Fruit fly (Drosophila melanogaster) whole organism, embryonic: ENCODE results near the gene CG34398.

Experiments used
- Ada2b ChIP-seq: fragments of 200-800 bp; sonication (Bioruptor generic); IDR thresholded peaks from 2 replicates; pipeline ENCODE4 v1.3.6; 2022; ENCODE audit warnings: missing biosample characterization, missing genetic modification characterization
- Aef1 ChIP-seq: fragments of 200-800 bp; sonication (Bioruptor generic); IDR thresholded peaks from 3 replicates; pipeline ENCODE4 v1.3.6; 2022; ENCODE audit warnings: missing biosample characterization, missing genetic modification characterization
- BEAF-32 ChIP-seq: fragments of 200-800 bp; sonication (Bioruptor generic); optimal IDR thresholded peaks from 3 replicates; lab custom pipeline; 2017; ENCODE audit warnings: missing biosample characterization, missing genetic modification characterization, mild to moderate bottlenecking, moderate library complexity, missing genetic modification reagents
- CG11504 ChIP-seq: fragments of 200-800 bp; sonication (Bioruptor generic); optimal IDR thresholded peaks from 3 replicates; lab custom pipeline; 2019; ENCODE audit warnings: missing biosample characterization, mild to moderate bottlenecking, missing genetic modification characterization, moderate library complexity
- CG12659 ChIP-seq: fragments of 200-800 bp; sonication (Bioruptor generic); optimal IDR thresholded peaks from 3 replicates; lab custom pipeline; 2017; ENCODE audit warnings: mild to moderate bottlenecking, missing biosample characterization, missing genetic modification reagents, missing genetic modification characterization
- CG12942 ChIP-seq: fragments of 200-800 bp; sonication (Bioruptor generic); optimal IDR thresholded peaks from 3 replicates; lab custom pipeline; 2016; ENCODE audit warnings: missing biosample characterization, missing genetic modification characterization
- CG17186 ChIP-seq: fragments of 200-800 bp; sonication (Bioruptor generic); optimal IDR thresholded peaks from 3 replicates; lab custom pipeline; 2017; ENCODE audit warnings: missing biosample characterization, missing genetic modification reagents, missing genetic modification characterization
- CG17829 ChIP-seq: fragments of 200-800 bp; optimal IDR thresholded peaks from 2 replicates; lab custom pipeline; 2019; ENCODE audit warnings: missing biosample characterization, mild to moderate bottlenecking, missing genetic modification characterization, moderate library complexity
- CG1792 ChIP-seq: fragments of 200-800 bp; sonication (Bioruptor generic); optimal IDR thresholded peaks from 2 replicates; lab custom pipeline; 2016; ENCODE audit warnings: missing biosample characterization, missing genetic modification characterization
- CG18011 ChIP-seq: fragments of 200-800 bp; sonication (Bioruptor generic); optimal IDR thresholded peaks from 2 replicates; lab custom pipeline; 2017; ENCODE audit warnings: missing biosample characterization, missing genetic modification characterization, mild to moderate bottlenecking, moderate library complexity, missing genotype
- CG18599 ChIP-seq: fragments of 200-800 bp; sonication (Bioruptor generic); optimal IDR thresholded peaks from 3 replicates; lab custom pipeline; 2017; ENCODE audit warnings: missing biosample characterization, missing genetic modification characterization, mild to moderate bottlenecking, moderate library complexity, missing genetic modification reagents
- CG2199 ChIP-seq: fragments of 200-800 bp; sonication (Bioruptor generic); IDR thresholded peaks from 3 replicates; pipeline ENCODE4 v1.3.6; 2022; ENCODE audit warnings: missing biosample characterization, missing genetic modification characterization
- CG2678 ChIP-seq: fragments of 200-800 bp; sonication (Bioruptor generic); optimal IDR thresholded peaks from 3 replicates; lab custom pipeline; 2019; ENCODE audit warnings: missing biosample characterization, mild to moderate bottlenecking, missing genetic modification characterization, moderate library complexity
- CG30431 ChIP-seq: fragments of 200-800 bp; sonication (Bioruptor generic); optimal IDR thresholded peaks from 2 replicates; lab custom pipeline; 2017; ENCODE audit warnings: missing biosample characterization, missing genetic modification characterization
- CG31365 ChIP-seq: fragments of 200-800 bp; sonication (Bioruptor generic); optimal IDR thresholded peaks from 2 replicates; lab custom pipeline; 2018; ENCODE audit warnings: missing biosample characterization, mild to moderate bottlenecking, missing genetic modification characterization
- CG31441 ChIP-seq: fragments of 200-800 bp; sonication (Bioruptor generic); IDR thresholded peaks from 2 replicates; pipeline ENCODE4 v1.3.6; 2022; ENCODE audit warnings: missing biosample characterization, missing genetic modification characterization
- CG34376 ChIP-seq: fragments of 200-800 bp; sonication (Bioruptor generic); optimal IDR thresholded peaks from 2 replicates; lab custom pipeline; 2018; ENCODE audit warnings: missing biosample characterization, mild to moderate bottlenecking, missing genetic modification characterization
- CG4707 ChIP-seq: fragments of 200-800 bp; sonication (Bioruptor generic); optimal IDR thresholded peaks from 2 replicates; lab custom pipeline; 2018; ENCODE audit warnings: missing biosample characterization, mild to moderate bottlenecking, missing genetic modification characterization, moderate library complexity
- CG8290 ChIP-seq, 3 experiments: fragments of 200-800 bp; sonication (Bioruptor generic); optimal IDR thresholded peaks; 2 replicates each; lab custom pipeline; 2016 to 2019; ENCODE audit warnings: missing biosample characterization in 3 of 3, missing genetic modification characterization in 3 of 3, mild to moderate bottlenecking in 2 of 3, moderate library complexity in 1 of 3
- CG8478 ChIP-seq: fragments of >200 bp; optimal IDR thresholded peaks from 2 replicates; lab custom pipeline; 2018
- CG9437 ChIP-seq: fragments of 200-800 bp; sonication (Bioruptor generic); optimal IDR thresholded peaks from 2 replicates; lab custom pipeline; 2018; ENCODE audit warnings: missing biosample characterization, mild to moderate bottlenecking, missing genetic modification characterization
- CoRest ChIP-seq: fragments of 200-800 bp; sonication (Bioruptor generic); optimal IDR thresholded peaks from 3 replicates; lab custom pipeline; 2018; ENCODE audit warnings: missing biosample characterization, mild to moderate bottlenecking, missing genetic modification characterization, moderate library complexity
- Dll ChIP-seq: fragments of 200-800 bp; sonication (Bioruptor generic); IDR thresholded peaks from 4 replicates; pipeline ENCODE4 v1.3.6; 2022; ENCODE audit warnings: missing biosample characterization, missing genetic modification characterization; ENCODE audit not compliant: partially characterized antibody
- Doc2 ChIP-seq: fragments of 200-800 bp; sonication (Bioruptor generic); IDR thresholded peaks from 2 replicates; pipeline ENCODE4 v1.3.6; 2022; ENCODE audit warnings: missing biosample characterization, missing genetic modification characterization
- Drgx ChIP-seq: fragments of 200-800 bp; sonication (Bioruptor generic); IDR thresholded peaks from 2 replicates; pipeline ENCODE4 v1.3.6; 2022; ENCODE audit warnings: missing biosample characterization, missing genetic modification characterization
- Elba2 ChIP-seq: fragments of 200-800 bp; sonication (Bioruptor generic); optimal IDR thresholded peaks from 3 replicates; lab custom pipeline; 2016; ENCODE audit warnings: missing biosample characterization, missing genetic modification characterization
- HLH4C ChIP-seq: fragments of 200-800 bp; sonication (Bioruptor generic); IDR thresholded peaks from 3 replicates; pipeline ENCODE4 v1.3.6; 2022; ENCODE audit warnings: missing biosample characterization, missing genetic modification characterization; ENCODE audit not compliant: partially characterized antibody
- Hmx ChIP-seq: fragments of 200-800 bp; sonication (Bioruptor generic); optimal IDR thresholded peaks from 2 replicates; lab custom pipeline; 2016; ENCODE audit warnings: missing biosample characterization, missing genetic modification characterization
- Myb ChIP-seq: fragments of 200-800 bp; sonication (Bioruptor generic); optimal IDR thresholded peaks from 2 replicates; lab custom pipeline; 2016; ENCODE audit warnings: missing biosample characterization, missing genetic modification characterization
- Usf ChIP-seq: fragments of 200-800 bp; sonication (Bioruptor generic); optimal IDR thresholded peaks from 2 replicates; lab custom pipeline; 2017; ENCODE audit warnings: missing genotype, missing biosample characterization, missing genetic modification characterization
- bab2 ChIP-seq: fragments of 200-800 bp; sonication (Bioruptor generic); optimal IDR thresholded peaks from 2 replicates; lab custom pipeline; 2016; ENCODE audit warnings: missing biosample characterization, missing genetic modification characterization
- cad ChIP-seq: fragments of >200 bp; optimal IDR thresholded peaks from 2 replicates; lab custom pipeline; 2017; ENCODE audit warnings: missing biosample characterization, missing genetic modification characterization
- chinmo ChIP-seq: fragments of 200-800 bp; sonication (Bioruptor generic); IDR thresholded peaks from 4 replicates; pipeline ENCODE4 v1.3.6; 2022; ENCODE audit warnings: missing biosample characterization, missing genetic modification characterization; ENCODE audit not compliant: partially characterized antibody
- fd96Cb ChIP-seq: fragments of 200-800 bp; sonication (Bioruptor generic); optimal IDR thresholded peaks from 2 replicates; lab custom pipeline; 2018; ENCODE audit warnings: missing biosample characterization, mild to moderate bottlenecking, missing genetic modification characterization, moderate library complexity
- gem ChIP-seq: fragments of 200-800 bp; sonication (Bioruptor generic); optimal IDR thresholded peaks from 2 replicates; lab custom pipeline; 2019; ENCODE audit warnings: missing biosample characterization, mild to moderate bottlenecking, missing genetic modification characterization, moderate library complexity
- gro ChIP-seq: fragments of 200-800 bp; sonication (Bioruptor generic); optimal IDR thresholded peaks from 2 replicates; lab custom pipeline; 2016; ENCODE audit warnings: missing biosample characterization, missing genetic modification characterization
- hkb ChIP-seq, 2 experiments: fragments of 200-800 bp in 1 of 2; fragments of >200 bp in 1 of 2; sonication (Bioruptor generic) in 1 of 2; IDR thresholded peaks in 1 of 2; optimal IDR thresholded peaks in 1 of 2; 2 replicates each; pipeline versions ENCODE4 v1.3.6 to Lab custom; 2017 to 2022; ENCODE audit warnings: missing biosample characterization in 1 of 2, missing genetic modification characterization in 1 of 2
- insv ChIP-seq, 2 experiments: fragments of 200-800 bp; sonication (Bioruptor generic); optimal IDR thresholded peaks; 3 replicates each; lab custom pipeline; 2016 to 2018; ENCODE audit warnings: missing biosample characterization in 2 of 2, missing genetic modification characterization in 2 of 2
- lola ChIP-seq, 3 experiments: fragments of >200 bp in 2 of 3; fragments of 200-800 bp in 1 of 3; sonication (Bioruptor generic) in 1 of 3; optimal IDR thresholded peaks; 2 replicates each; lab custom pipeline; 2017 to 2019; ENCODE audit warnings: missing biosample characterization in 3 of 3, missing genetic modification characterization in 3 of 3, mild to moderate bottlenecking in 1 of 3, moderate library complexity in 1 of 3
- maf-S ChIP-seq: fragments of 200-800 bp; sonication (Bioruptor generic); optimal IDR thresholded peaks from 2 replicates; lab custom pipeline; 2016; ENCODE audit warnings: missing biosample characterization, missing genetic modification characterization
- oc ChIP-seq: fragments of 200-800 bp; sonication (Bioruptor generic); optimal IDR thresholded peaks from 2 replicates; lab custom pipeline; 2018; ENCODE audit warnings: missing biosample characterization, mild to moderate bottlenecking, missing genetic modification characterization, moderate library complexity
- odd ChIP-seq: fragments of 200-800 bp; sonication (Bioruptor generic); optimal IDR thresholded peaks from 2 replicates; lab custom pipeline; 2017; ENCODE audit warnings: missing biosample characterization, mild to moderate bottlenecking, missing genetic modification characterization
- pita ChIP-seq: fragments of 200-800 bp; sonication (Bioruptor generic); optimal IDR thresholded peaks from 2 replicates; lab custom pipeline; 2017; ENCODE audit warnings: missing biosample characterization, mild to moderate bottlenecking, missing genetic modification characterization
- sd ChIP-seq: fragments of 200-800 bp; sonication (Bioruptor generic); optimal IDR thresholded peaks from 3 replicates; lab custom pipeline; 2018; ENCODE audit warnings: missing biosample characterization, mild to moderate bottlenecking, missing genetic modification characterization, moderate library complexity
- sens ChIP-seq: fragments of 200-800 bp; sonication (Bioruptor generic); peaks from one replicate; lab custom pipeline; 2016; ENCODE audit warnings: missing biosample characterization, missing genetic modification characterization
- sob ChIP-seq: fragments of 200-800 bp; sonication (Bioruptor generic); IDR thresholded peaks from 2 replicates; pipeline ENCODE4 v1.3.6; 2022; ENCODE audit warnings: missing biosample characterization, missing genetic modification characterization
- sug ChIP-seq: fragments of 200-800 bp; optimal IDR thresholded peaks from 2 replicates; lab custom pipeline; 2019; ENCODE audit warnings: missing biosample characterization, mild to moderate bottlenecking, missing genetic modification characterization, moderate library complexity
- twi ChIP-seq: fragments of 200-800 bp; optimal IDR thresholded peaks from 2 replicates; lab custom pipeline; 2019; ENCODE audit warnings: missing biosample characterization, mild to moderate bottlenecking, missing genetic modification characterization, moderate library complexity
- zf30C ChIP-seq: fragments of 200-800 bp; sonication (Bioruptor generic); optimal IDR thresholded peaks from 3 replicates; lab custom pipeline; 2018; ENCODE audit warnings: missing biosample characterization, mild to moderate bottlenecking, missing genetic modification characterization

The CG34398 gene

dm6 chr2L:8956336-8956726, 57.7 kb downstream of the CG34398 start (continued):
- TF ChIP-seq CG2678 (no peak), CG18599 (peak; percentile 19), CG17829 (tag; lab: Kevin White, UChicago) (no peak), Hmx (GFP tag; lab: Kevin White, UChicago) (no peak), pita (GFP tag; lab: Kevin White, UChicago) (no peak), oc (tag; lab: Kevin White, UChicago) (no peak), HLH4C (no peak), CG8290 (GFP tag; optimal IDR thresholded peaks at IDR 0.05; lab: Kevin White, UChicago) (no peak), CG8290 (tag; optimal IDR thresholded peaks at IDR 0.05; lab: Kevin White, UChicago) (no peak), CG12942 (GFP tag; lab: Kevin White, UChicago) (no peak), CG30431 (GFP tag; lab: Kevin White, UChicago) (no peak), CoRest (tag; lab: Kevin White, UChicago) (no peak), Dll (no peak), CG34376 (GFP tag; lab: Kevin White, UChicago) (peak; percentile 8), CG11504 (no peak), sd (peak; percentile 10), sug (tag; lab: Kevin White, UChicago) (peak; percentile 46), odd (GFP tag; lab: Kevin White, UChicago) (no peak), CG18011 (GFP tag; lab: Kevin White, UChicago) (no peak), Drgx (GFP tag; lab: Robert Waterston, UW) (no peak), CG12659 (GFP tag; lab: Kevin White, UChicago) (no peak), Aef1 (GFP tag; lab: Robert Waterston, UW) (no peak)
- TF ChIP-seq, all 482 proteins: peak for 9

dm6 chr2L:8957152-8957551, 58.6 kb downstream of the CG34398 start:
- TF ChIP-seq CG11504 (peak; percentile 0), maf-S (GFP tag; lab: Kevin White, UChicago) (no peak), chinmo (GFP tag; lab: Robert Waterston, UW) (0 out of 4 replicates have a peak, but pooled peaks have one; percentile 32), gem (tag; lab: Kevin White, UChicago) (peak; percentile 70), sens (peak; percentile 72), insv (GFP tag; optimal IDR thresholded peaks at IDR 0.05; lab: Kevin White, UChicago) (no peak), Myb (GFP tag; lab: Kevin White, UChicago) (no peak), bab2 (GFP tag; lab: Kevin White, UChicago) (no peak), hkb (optimal IDR thresholded peaks at IDR 0.05; lab: Kevin White, UChicago) (no peak), hkb (GFP tag; IDR thresholded peaks at IDR 0.05; lab: Robert Waterston, UW) (no peak), odd (GFP tag; lab: Kevin White, UChicago) (no peak), CG9437 (GFP tag; lab: Kevin White, UChicago) (no peak), zf30C (peak; percentile 52), cad (GFP tag; lab: Kevin White, UChicago) (no peak), CG17186 (GFP tag; lab: Kevin White, UChicago) (no peak), sob (GFP tag; lab: Robert Waterston, UW) (no peak), twi (peak; percentile 3), Elba2 (GFP tag; lab: Kevin White, UChicago) (no peak), Ada2b (GFP tag; lab: Robert Waterston, UW) (peak; percentile 20; the same call in 1 of the 2 replicates)

dm6 chr2L:8958046-8958497, 59.5 kb downstream of the CG34398 start:
- TF ChIP-seq Usf (GFP tag; lab: Kevin White, UChicago): peak; percentile 85
- TF ChIP-seq fd96Cb (tag; lab: Kevin White, UChicago): peak; percentile 95
- peak; percentile 80 for TF ChIP-seq CG1792 (GFP tag; lab: Kevin White, UChicago)
- peak; percentile 68 for TF ChIP-seq gro (GFP tag; lab: Kevin White, UChicago)
- TF ChIP-seq BEAF-32: no peak
- no peak for TF ChIP-seq CG8478 (lab: Kevin White, UChicago)
- TF ChIP-seq CG31365 (tag; lab: Kevin White, UChicago): peak; percentile 63
- peak in 1 of 3 experiments; percentile 99 for TF ChIP-seq lola (GFP tag; optimal IDR thresholded peaks at IDR 0.05; lab: Kevin White, UChicago)
- peak; percentile 80 for TF ChIP-seq CG31441 (GFP tag; lab: Robert Waterston, UW)
- peak; percentile 85 for TF ChIP-seq CG4707 (GFP tag; lab: Kevin White, UChicago)
- peak; percentile 85 for TF ChIP-seq Doc2 (GFP tag; lab: Robert Waterston, UW)
- TF ChIP-seq CG2199: peak; percentile 95
- peak; percentile 91 for TF ChIP-seq bab2 (GFP tag; lab: Kevin White, UChicago)
